Fruit fly (Drosophila melanogaster) whole organism, pupa: ENCODE data around the gene CG6184.

ENCODE experiments used
- CG10348 ChIP-seq: fragments of 200-800 bp; sonication (Bioruptor generic); IDR thresholded peaks from 2 replicates; pipeline ENCODE4 v1.3.6; 2022; ENCODE audit warnings: missing biosample characterization, missing genetic modification characterization
- CG12605 ChIP-seq: fragments of 200-800 bp; sonication (Bioruptor generic); IDR thresholded peaks from 2 replicates; pipeline ENCODE4 v1.3.6; 2022; ENCODE audit warnings: missing biosample characterization, missing genetic modification characterization
- CG13204 ChIP-seq: fragments of 200-800 bp; sonication (Bioruptor generic); optimal IDR thresholded peaks from 2 replicates; lab custom pipeline; 2018; ENCODE audit warnings: missing biosample characterization, mild to moderate bottlenecking, missing genetic modification characterization, moderate library complexity
- CG14655 ChIP-seq: fragments of 200-800 bp; sonication (Bioruptor generic); optimal IDR thresholded peaks from 3 replicates; lab custom pipeline; 2017; ENCODE audit warnings: mild to moderate bottlenecking, missing biosample characterization, missing genetic modification reagents, missing genetic modification characterization
- CG15710 ChIP-seq: fragments of 200-800 bp; sonication (Bioruptor generic); optimal IDR thresholded peaks from 2 replicates; lab custom pipeline; 2018; ENCODE audit warnings: missing biosample characterization, mild to moderate bottlenecking, missing genetic modification characterization, moderate library complexity
- CG17806 ChIP-seq: fragments of 200-800 bp; sonication (Bioruptor generic); optimal IDR thresholded peaks from 2 replicates; lab custom pipeline; 2018; ENCODE audit warnings: missing biosample characterization, mild to moderate bottlenecking, missing genetic modification characterization, moderate library complexity
- CG32121 ChIP-seq: fragments of 200-800 bp; sonication (Bioruptor generic); IDR thresholded peaks from 2 replicates; pipeline ENCODE4 v1.3.6; 2022; ENCODE audit warnings: missing biosample characterization, missing genetic modification characterization
- CG34367 ChIP-seq: fragments of 200-800 bp; sonication (Bioruptor generic); optimal IDR thresholded peaks from 2 replicates; lab custom pipeline; 2018; ENCODE audit warnings: missing biosample characterization, mild to moderate bottlenecking, missing genetic modification characterization
- CG4496 ChIP-seq: fragments of 200-800 bp; sonication (Bioruptor generic); IDR thresholded peaks from 3 replicates; pipeline ENCODE4 v1.3.6; 2022; ENCODE audit warnings: missing biosample characterization, missing genetic modification characterization
- CG8159 ChIP-seq: fragments of 200-800 bp; sonication (Bioruptor generic); optimal IDR thresholded peaks from 3 replicates; lab custom pipeline; 2018; ENCODE audit warnings: missing biosample characterization, mild to moderate bottlenecking, missing genetic modification characterization, moderate library complexity
- CG8301 ChIP-seq: fragments of 200-800 bp; sonication (Bioruptor generic); optimal IDR thresholded peaks from 2 replicates; lab custom pipeline; 2018; ENCODE audit warnings: missing biosample characterization, mild to moderate bottlenecking, missing genetic modification characterization
- CG9948 ChIP-seq: fragments of 200-800 bp; sonication (Bioruptor generic); optimal IDR thresholded peaks from 2 replicates; lab custom pipeline; 2018; ENCODE audit warnings: missing biosample characterization, mild to moderate bottlenecking, missing genetic modification characterization, moderate library complexity
- D1 ChIP-seq: fragments of 200-800 bp; sonication (Bioruptor generic); optimal IDR thresholded peaks from 2 replicates; lab custom pipeline; 2018; ENCODE audit warnings: missing biosample characterization, mild to moderate bottlenecking, missing genetic modification characterization, moderate library complexity
- EcR ChIP-seq: fragments of 200-800 bp; sonication (Bioruptor generic); optimal IDR thresholded peaks from 3 replicates; lab custom pipeline; 2019; ENCODE audit warnings: missing biosample characterization, missing genetic modification characterization, mild to moderate bottlenecking, moderate library complexity, missing genetic modification reagents
- Ets98B ChIP-seq: fragments of 200-800 bp; sonication (Bioruptor generic); IDR thresholded peaks from 2 replicates; pipeline ENCODE4 v1.3.6; 2022; ENCODE audit warnings: missing biosample characterization, missing genetic modification characterization
- Pif1A ChIP-seq: fragments of 200-800 bp; sonication (Bioruptor generic); optimal IDR thresholded peaks from 3 replicates; lab custom pipeline; 2016; ENCODE audit warnings: missing biosample characterization, missing genetic modification characterization
- Pif1B ChIP-seq: fragments of 200-800 bp; sonication (Bioruptor generic); optimal IDR thresholded peaks from 3 replicates; lab custom pipeline; 2016; ENCODE audit warnings: missing biosample characterization, missing genetic modification characterization
- Snoo ChIP-seq: fragments of 200-800 bp; sonication (Bioruptor generic); optimal IDR thresholded peaks from 3 replicates; lab custom pipeline; 2017; ENCODE audit warnings: missing biosample characterization, mild to moderate bottlenecking, missing genetic modification characterization, inconsistent platforms
- fd96Ca ChIP-seq: fragments of 200-800 bp; sonication (Bioruptor generic); IDR thresholded peaks from 3 replicates; pipeline ENCODE4 v1.3.6; 2022; ENCODE audit warnings: missing biosample characterization, missing genetic modification characterization
- gl ChIP-seq: fragments of 200-800 bp; sonication (Bioruptor generic); optimal IDR thresholded peaks from 2 replicates; lab custom pipeline; 2018; ENCODE audit warnings: missing biosample characterization, mild to moderate bottlenecking, missing genetic modification characterization
- rn ChIP-seq: fragments of 200-800 bp; sonication (Bioruptor generic); IDR thresholded peaks from 2 replicates; pipeline ENCODE4 v1.3.6; 2022; ENCODE audit warnings: missing biosample characterization, missing genetic modification characterization

The CG6184 gene

dm6 chr3R:19622005-19622404 lies 35.7 kb downstream of the CG6184 start:
- TF ChIP-seq Ets98B (GFP tag; lab: Robert Waterston, UW), result no peak

dm6 chr3R:19620953-19621352 lies 36.7 kb downstream of the CG6184 start:
- TF ChIP-seq CG12605 (no peak), EcR (no peak), CG10348 (GFP tag; lab: Robert Waterston, UW) (no peak), CG34367 (tag; lab: Kevin White, UChicago) (no peak), rn (GFP tag; lab: Robert Waterston, UW) (no peak)

DNA sequence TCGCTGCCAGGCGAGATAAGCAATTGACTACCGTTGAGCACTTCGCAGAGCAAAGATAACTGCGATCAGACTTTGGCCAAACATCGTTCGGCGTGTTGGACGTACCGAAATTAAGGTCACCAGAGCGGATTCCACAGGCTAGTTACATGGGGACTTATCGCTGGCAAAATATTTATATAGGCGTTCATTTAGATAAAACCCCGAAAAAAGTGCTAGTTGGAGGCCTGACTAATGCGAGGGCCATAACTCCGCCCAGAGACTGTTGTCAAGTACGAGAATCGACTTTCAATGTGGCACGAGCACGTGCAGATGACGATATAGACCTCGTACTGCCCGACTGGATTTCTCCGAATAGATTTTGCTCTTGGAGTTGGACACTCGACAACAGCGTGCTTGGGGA lies 37.8 kb downstream of the CG6184 start:
- TF ChIP-seq rn (GFP tag; lab: Robert Waterston, UW), result no peak
- TF ChIP-seq CG34367 (tag; lab: Kevin White, UChicago), result no peak
- 0 out of 3 replicates have a peak, but pooled peaks have one; percentile 43 for TF ChIP-seq CG4496 (GFP tag; lab: Robert Waterston, UW)

DNA sequence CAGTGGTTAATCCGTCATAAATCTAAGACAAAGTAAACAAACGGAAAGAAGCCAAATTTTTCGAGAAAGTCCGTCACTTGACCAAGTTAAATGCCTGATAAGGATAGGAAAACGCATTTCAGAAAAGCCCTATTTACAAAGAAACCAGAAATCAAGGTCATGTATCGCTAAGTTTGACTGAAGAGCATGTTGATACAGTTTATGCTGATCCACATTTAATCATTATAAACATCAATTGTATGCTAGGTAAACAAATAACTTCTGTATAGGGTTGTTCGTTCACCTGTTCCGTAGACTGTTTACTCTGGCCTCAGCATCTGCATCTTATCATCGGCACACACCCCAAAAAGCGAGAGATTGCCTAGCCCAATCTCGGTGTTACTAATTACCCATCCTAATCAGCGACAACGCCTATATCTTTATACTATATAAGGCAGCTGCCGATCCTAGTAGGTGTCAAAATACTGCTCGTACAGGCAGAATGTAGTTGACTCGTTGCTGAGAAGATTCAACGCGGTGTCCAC lies 44.7 kb downstream of the CG6184 start, which contains the start of gene CG16727:
Gene CG16727 (plus strand): TSS at position 474 of the 524 bp plus-strand sequence.
- TF ChIP-seq CG14655 (GFP tag; lab: Kevin White, UChicago) (no peak), CG8159 (tag; lab: Kevin White, UChicago) (no peak), CG4496 (GFP tag; lab: Robert Waterston, UW) (no peak), Pif1B (GFP tag; lab: Kevin White, UChicago) (no peak), rn (GFP tag; lab: Robert Waterston, UW) (no peak), Ets98B (GFP tag; lab: Robert Waterston, UW) (no peak), CG13204 (GFP tag; lab: Kevin White, UChicago) (no peak), Snoo (no peak), fd96Ca (no peak), CG17806 (tag; lab: Kevin White, UChicago) (no peak), CG8301 (tag; lab: Kevin White, UChicago) (no peak), Pif1A (GFP tag; lab: Kevin White, UChicago) (no peak), CG10348 (GFP tag; lab: Robert Waterston, UW) (no peak), CG15710 (tag; lab: Kevin White, UChicago) (no peak), CG9948 (tag; lab: Kevin White, UChicago) (no peak), D1 (tag; lab: Kevin White, UChicago) (no peak)

dm6 chr3R:19609925-19610324 lies 47.7 kb downstream of the CG6184 start, which contains the start of gene CG17752:
Gene CG17752, plus strand, starts transcription at chr3R:19610225.
- TF ChIP-seq Pif1B (GFP tag; lab: Kevin White, UChicago) (no peak), CG4496 (GFP tag; lab: Robert Waterston, UW) (no peak), CG10348 (GFP tag; lab: Robert Waterston, UW) (no peak), CG8301 (tag; lab: Kevin White, UChicago) (no peak), gl (tag; lab: Kevin White, UChicago) (no peak), Ets98B (GFP tag; lab: Robert Waterston, UW) (no peak), Snoo (no peak), CG13204 (GFP tag; lab: Kevin White, UChicago) (no peak), CG8159 (tag; lab: Kevin White, UChicago) (no peak), CG34367 (tag; lab: Kevin White, UChicago) (no peak), CG17806 (tag; lab: Kevin White, UChicago) (no peak), CG32121 (GFP tag; lab: Robert Waterston, UW) (no peak), CG14655 (GFP tag; lab: Kevin White, UChicago) (no peak), fd96Ca (no peak), Pif1A (GFP tag; lab: Kevin White, UChicago) (no peak), EcR (no peak), rn (GFP tag; lab: Robert Waterston, UW) (no peak), CG15710 (tag; lab: Kevin White, UChicago) (no peak)
- TF ChIP-seq, all 21 proteins: peak for 0

DNA sequence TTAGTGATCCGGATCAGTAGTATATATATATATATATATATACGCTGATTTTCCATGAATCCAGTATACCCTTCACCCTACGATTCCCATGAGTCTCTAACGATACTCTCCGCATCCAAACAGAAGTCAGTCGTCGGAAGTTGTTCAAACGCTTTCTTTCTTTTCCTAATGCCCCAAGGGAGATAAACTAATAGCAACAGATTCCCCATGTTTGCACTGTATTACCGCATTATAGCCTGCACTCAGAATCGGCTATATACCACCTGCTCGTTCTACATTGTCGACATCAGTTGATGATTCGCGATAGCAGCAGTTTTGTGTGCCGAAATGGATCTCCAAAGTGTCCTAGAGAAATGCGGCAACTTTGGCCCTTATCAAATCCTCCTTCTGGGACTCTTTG lies 50.7 kb downstream of the CG6184 start, which contains the start of gene CG17751:
Gene CG17751 (plus strand): TSS at position 301 of the 400 bp plus-strand sequence.
- TF ChIP-seq CG15710 (tag; lab: Kevin White, UChicago) (no peak), EcR (no peak), CG8301 (tag; lab: Kevin White, UChicago) (no peak), CG8159 (tag; lab: Kevin White, UChicago) (no peak), CG12605 (no peak), CG17806 (tag; lab: Kevin White, UChicago) (no peak), Snoo (no peak), Pif1A (GFP tag; lab: Kevin White, UChicago) (no peak), CG10348 (GFP tag; lab: Robert Waterston, UW) (no peak)

DNA sequence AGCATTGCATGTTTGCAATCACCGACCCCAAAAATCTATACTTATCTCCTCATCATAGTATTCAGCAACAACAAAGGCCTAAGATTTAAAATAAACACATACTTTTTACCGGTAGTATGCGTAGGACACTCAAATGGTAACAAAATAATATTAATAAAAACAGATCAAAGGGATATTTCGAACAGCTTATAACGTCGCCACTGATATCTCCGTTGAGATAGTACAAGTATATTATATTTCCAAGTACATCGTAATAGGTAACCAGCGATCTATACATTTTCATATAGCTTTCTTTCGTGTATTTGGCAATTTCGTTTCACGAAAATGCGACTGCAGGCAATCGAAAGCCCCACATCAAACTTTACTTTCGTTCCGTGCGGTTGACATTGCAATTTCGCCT lies 54.7 kb downstream of the CG6184 start, which contains the start of gene CG7342:
Gene CG7342 (plus strand): TSS at position 380 of the 400 bp plus-strand sequence.
- TF ChIP-seq Ets98B (GFP tag; lab: Robert Waterston, UW) (no peak), D1 (tag; lab: Kevin White, UChicago) (no peak), CG34367 (tag; lab: Kevin White, UChicago) (no peak), CG14655 (GFP tag; lab: Kevin White, UChicago) (no peak), Pif1A (GFP tag; lab: Kevin White, UChicago) (no peak), CG12605 (no peak), gl (tag; lab: Kevin White, UChicago) (no peak), rn (GFP tag; lab: Robert Waterston, UW) (no peak), CG10348 (GFP tag; lab: Robert Waterston, UW) (no peak), Snoo (no peak), CG17806 (tag; lab: Kevin White, UChicago) (no peak)
